Fruit fly (Drosophila melanogaster) whole organism, embryonic: Measurements from ENCODE around the gene Est-Q.

Source experiments
- Hsf ChIP-seq: fragments of 200-800 bp; sonication (Bioruptor generic); optimal IDR thresholded peaks from 3 replicates; lab custom pipeline; 2016; ENCODE audit warnings: missing biosample characterization, missing genetic modification characterization
- Sin3A ChIP-seq: fragments of >200 bp; optimal IDR thresholded peaks from 2 replicates; lab custom pipeline; 2018
- pan ChIP-seq, 4 experiments: fragments of >200 bp in 3 of 4; fragments of 200-800 bp in 1 of 4; sonication (Bioruptor generic) in 1 of 4; optimal IDR thresholded peaks in 3 of 4; IDR thresholded peaks in 1 of 4; 2 replicates each; pipeline versions ENCODE4 v1.3.6 to Lab custom; 2017 to 2022; ENCODE audit warnings: missing biosample characterization in 2 of 4, missing genetic modification characterization in 2 of 4, mixed read lengths in 1 of 4
- vfl ChIP-seq: fragments of 200-800 bp; sonication (Bioruptor generic); optimal IDR thresholded peaks from 2 replicates; lab custom pipeline; 2016; ENCODE audit warnings: missing biosample characterization, missing genetic modification characterization

DNA sequence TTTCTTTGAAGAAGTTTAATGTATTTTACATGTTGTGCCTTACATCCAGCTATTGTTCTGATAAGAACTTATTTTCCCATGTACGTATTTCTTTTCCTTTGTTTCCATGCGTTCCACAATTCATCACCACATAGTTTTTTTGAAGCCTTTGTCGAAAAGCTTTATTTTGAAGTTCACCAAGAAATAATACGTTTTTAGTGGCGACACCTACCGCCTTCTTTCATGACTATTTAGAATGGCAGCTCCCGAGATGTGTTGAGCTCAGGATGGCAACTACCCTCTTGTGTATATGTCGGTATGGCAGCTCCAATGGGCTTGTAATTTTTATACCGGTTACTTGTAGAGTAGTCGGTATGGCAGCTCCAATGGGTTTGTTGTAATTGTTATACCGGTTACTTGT is 17.4 kb upstream of the Est-Q start:
- TF ChIP-seq Hsf (GFP tag; lab: Kevin White, UChicago) (peak; percentile 44), Sin3A (lab: Kevin White, UChicago) (no peak), pan (optimal IDR thresholded peaks at IDR 0.05; lab: Kevin White, UChicago) (no peak), pan (GFP tag; optimal IDR thresholded peaks at IDR 0.05 in 1 of 2, IDR thresholded peaks at IDR 0.05 in 1 of 2) (no peak), vfl (GFP tag; lab: Kevin White, UChicago) (peak; percentile 9)
